Worm (Caenorhabditis elegans) whole organism, late embryonic: ENCODE results near the gene F59A1.15.

Experiments
- ceh-9 ChIP-seq: sonication (generic microtip); optimal IDR thresholded peaks from 2 replicates; lab custom pipeline; 2016; ENCODE audit warnings: mild to moderate bottlenecking, missing genetic modification characterization, inconsistent platforms, missing compliant biosample characterization
- dmd-4 ChIP-seq: sonication (generic microtip); optimal IDR thresholded peaks from 2 replicates; lab custom pipeline; 2016; ENCODE audit warnings: borderline replicate concordance, missing genetic modification characterization, missing compliant biosample characterization
- dve-1 ChIP-seq: sonication (generic microtip); optimal IDR thresholded peaks from 2 replicates; lab custom pipeline; 2017; ENCODE audit warnings: antibody characterized with exemption, mild to moderate bottlenecking, missing genetic modification characterization, missing compliant biosample characterization
- elt-4 ChIP-seq: sonication (generic microtip); optimal IDR thresholded peaks from 2 replicates; lab custom pipeline; 2016; ENCODE audit warnings: missing genetic modification characterization, missing compliant biosample characterization
- mec-3 ChIP-seq: sonication (generic microtip); optimal IDR thresholded peaks from 2 replicates; lab custom pipeline; 2016; ENCODE audit warnings: borderline replicate concordance, missing genetic modification characterization, missing compliant biosample characterization
- odd-2 ChIP-seq: sonication (generic microtip); optimal IDR thresholded peaks from 2 replicates; lab custom pipeline; 2017; ENCODE audit warnings: antibody characterized with exemption, mild to moderate bottlenecking, missing genetic modification characterization, missing compliant biosample characterization
- pqm-1 ChIP-seq: sonication (generic microtip); optimal IDR thresholded peaks from 2 replicates; lab custom pipeline; 2016; ENCODE audit warnings: missing genetic modification characterization, missing compliant biosample characterization
- rnt-1 ChIP-seq: sonication (generic microtip); optimal IDR thresholded peaks from 2 replicates; lab custom pipeline; 2016; ENCODE audit warnings: missing genetic modification characterization, missing compliant biosample characterization
- sox-4 ChIP-seq: sonication (generic microtip); optimal IDR thresholded peaks from 2 replicates; lab custom pipeline; 2017; ENCODE audit warnings: mild to moderate bottlenecking, missing genetic modification characterization, inconsistent platforms, missing compliant biosample characterization
- tbx-2 ChIP-seq: sonication (generic microtip); optimal IDR thresholded peaks from 2 replicates; lab custom pipeline; 2016; ENCODE audit warnings: missing genetic modification characterization, missing compliant biosample characterization
- unc-3 ChIP-seq, 2 experiments: fragments of 200-800 bp in 1 of 2; sonication (Bioruptor generic) in 1 of 2; sonication (generic microtip) in 1 of 2; conservative IDR thresholded peaks in 1 of 2; optimal IDR thresholded peaks in 1 of 2; 2 replicates each; pipeline versions ENCODE4 v1.3.6 to Lab custom; 2016 to 2022; ENCODE audit warnings: missing compliant biosample characterization in 2 of 2, missing genetic modification characterization in 2 of 2, missing genetic modification reagents in 1 of 2
- unc-86 ChIP-seq: sonication (generic microtip); optimal IDR thresholded peaks from 2 replicates; lab custom pipeline; 2016; ENCODE audit warnings: missing genetic modification characterization, missing compliant biosample characterization

DNA sequence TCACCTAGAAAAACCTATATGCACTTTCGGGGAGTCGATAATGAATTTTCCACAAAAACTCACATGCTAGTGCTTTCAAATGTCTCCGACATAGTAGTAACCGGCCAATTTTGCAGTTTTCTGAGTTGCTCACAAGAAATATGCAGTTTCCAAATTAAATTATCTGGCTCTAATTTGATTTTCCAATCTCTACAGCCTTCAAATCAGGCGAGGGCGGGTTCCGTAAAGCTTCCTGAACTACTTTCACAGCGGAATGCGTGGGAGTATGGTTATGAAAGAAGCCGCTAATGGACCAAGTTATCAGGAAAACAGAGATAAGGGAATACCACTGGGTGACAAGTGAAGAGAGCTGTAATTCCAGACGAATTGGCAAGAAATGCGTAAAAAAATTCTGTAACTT lies 17.8 kb downstream of the F59A1.15 start, which contains the start of gene F59A1.11:
- TF ChIP-seq unc-3 (GFP tag; conservative IDR thresholded peaks at IDR 0.05; lab: Robert Waterston, UW) (no peak), unc-3 (tag; optimal IDR thresholded peaks at IDR 0.05; lab: Kevin White, UChicago) (no peak), tbx-2 (tag; lab: Kevin White, UChicago) (no peak), pqm-1 (no peak), dmd-4 (tag; lab: Kevin White, UChicago) (no peak), odd-2 (tag; lab: Kevin White, UChicago) (no peak), sox-4 (tag; lab: Kevin White, UChicago) (no peak), ceh-9 (tag; lab: Kevin White, UChicago) (no peak), unc-86 (tag; lab: Kevin White, UChicago) (no peak), elt-4 (no peak), dve-1 (tag; lab: Kevin White, UChicago) (no peak), rnt-1 (tag; lab: Kevin White, UChicago) (no peak), mec-3 (tag; lab: Kevin White, UChicago) (no peak)
